Fruit fly (Drosophila melanogaster): ENCODE results near the gene CG4960.
A peak's percentile ranks its signal among the peaks of the same experiment; 100 is the strongest.

CG4960 gene

DNA sequence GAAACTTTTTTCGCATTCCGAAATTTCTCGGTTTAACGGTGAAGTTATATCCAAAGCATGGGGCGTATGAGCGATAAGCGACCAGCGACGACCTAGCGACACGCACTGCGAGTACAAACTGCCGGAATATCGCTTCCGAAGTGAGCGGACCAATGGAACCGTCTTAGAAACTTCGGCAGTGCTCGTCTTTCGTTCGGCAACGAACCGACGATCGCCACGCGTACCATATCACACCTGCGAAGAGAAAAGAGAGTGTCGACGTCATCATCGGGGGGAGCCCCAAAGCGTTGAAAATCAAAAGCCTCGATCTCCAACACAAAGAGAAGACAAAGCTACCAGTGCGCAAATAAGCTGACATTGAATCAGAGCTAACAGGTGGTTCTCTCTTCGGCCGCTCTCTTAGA is 46.7 kb downstream of the CG4960 start, which contains the start of gene LpR2 (continued):
- no peak for TF ChIP-seq CG34406 (GFP tag; optimal IDR thresholded peaks at IDR 0.05)
- peak; percentile 7 for TF ChIP-seq CG7368 (GFP tag; optimal IDR thresholded peaks at IDR 0.05)
- TF ChIP-seq CG3919 (GFP tag; optimal IDR thresholded peaks at IDR 0.05): no peak
- peak; percentile 13 for TF ChIP-seq CG9139 (GFP tag; optimal IDR thresholded peaks at IDR 0.05)
- no peak for TF ChIP-seq acj6 (GFP tag; optimal IDR thresholded peaks at IDR 0.05)
- peak; percentile 1 for TF ChIP-seq Blimp-1 (GFP tag; optimal IDR thresholded peaks at IDR 0.05)
- no peak for TF ChIP-seq CG4318 (GFP tag; optimal IDR thresholded peaks at IDR 0.05)
- peak; percentile 95 for TF ChIP-seq CG1621 (tag; optimal IDR thresholded peaks at IDR 0.05)

dm6 chr3R:25739727-25740126 is 47.4 kb downstream of the CG4960 start:
- TF ChIP-seq Hr38 (GFP tag; optimal IDR thresholded peaks at IDR 0.05) (no peak), Hr39 (GFP tag; optimal IDR thresholded peaks at IDR 0.05) (no peak), CG10669 (GFP tag; optimal IDR thresholded peaks at IDR 0.05) (no peak)

DNA sequence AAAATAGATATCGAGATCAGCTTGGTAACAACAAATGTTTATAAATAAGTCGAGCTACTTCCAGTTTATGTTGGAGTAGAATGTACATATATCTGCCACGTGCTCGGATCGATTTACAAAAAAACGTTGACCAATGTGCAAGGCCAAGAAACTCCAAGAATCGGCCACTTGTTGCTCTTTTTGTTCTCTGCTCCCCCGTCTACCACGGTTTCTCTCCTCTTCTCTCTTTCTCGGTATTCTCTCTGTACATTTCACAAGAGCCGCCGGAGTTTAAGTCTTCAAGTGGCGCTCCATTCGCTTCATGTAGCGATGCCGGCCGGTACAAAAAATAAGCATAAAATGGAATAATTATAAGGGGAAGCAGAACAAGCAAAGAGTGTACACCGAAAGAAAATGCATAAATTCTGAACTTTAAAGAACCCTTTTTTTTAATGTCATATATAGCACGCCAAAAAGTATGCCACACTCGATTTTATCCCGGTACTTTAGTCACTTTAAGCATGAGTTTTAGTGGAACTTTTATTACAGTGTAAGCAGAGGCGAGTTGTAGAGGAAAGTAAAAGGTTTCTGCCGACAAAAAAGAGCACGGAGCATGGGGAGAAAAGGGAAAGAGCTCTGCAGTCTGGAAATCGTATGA is 49.2 kb downstream of the CG4960 start:
- TF ChIP-seq fd59A (GFP tag; optimal IDR thresholded peaks at IDR 0.05) (peak; percentile 99), fkh (GFP tag; optimal IDR thresholded peaks at IDR 0.05) (peak; percentile 49), CG32006 (GFP tag; optimal IDR thresholded peaks at IDR 0.05) (peak; percentile 98), Hr39 (GFP tag; optimal IDR thresholded peaks at IDR 0.05) (peak; percentile 99), CG10631 (GFP tag; optimal IDR thresholded peaks at IDR 0.05) (peak; percentile 99), CG34406 (GFP tag; optimal IDR thresholded peaks at IDR 0.05) (peak; percentile 99), CG31627 (GFP tag; optimal IDR thresholded peaks at IDR 0.05) (peak; percentile 99), CG1621 (tag; optimal IDR thresholded peaks at IDR 0.05) (peak; percentile 99), CG11902 (GFP tag; optimal IDR thresholded peaks at IDR 0.05) (peak; percentile 99), CG3919 (GFP tag; optimal IDR thresholded peaks at IDR 0.05) (peak; percentile 100), topi (GFP tag; optimal IDR thresholded peaks at IDR 0.05) (peak; percentile 99), Hr4 (GFP tag; optimal IDR thresholded peaks at IDR 0.05) (peak; percentile 97), CG6808 (GFP tag; optimal IDR thresholded peaks at IDR 0.05) (peak; percentile 98), cyc (GFP tag; optimal IDR thresholded peaks at IDR 0.05) (peak; percentile 99), net (GFP tag; optimal IDR thresholded peaks at IDR 0.05) (peak; percentile 99), esn (GFP tag; optimal IDR thresholded peaks at IDR 0.05) (peak; percentile 99), CG6854 (GFP tag; optimal IDR thresholded peaks at IDR 0.05) (peak; percentile 98), Sox102F (GFP tag; optimal IDR thresholded peaks at IDR 0.05) (peak; percentile 99), eg (GFP tag; IDR thresholded peaks at IDR 0.05) (peak; percentile 98), spab (GFP tag; optimal IDR thresholded peaks at IDR 0.05) (peak; percentile 99), Ets96B (tag; optimal IDR thresholded peaks at IDR 0.05) (peak; percentile 100), CG11762 (GFP tag; optimal IDR thresholded peaks at IDR 0.05; ENCODE audit: insufficient read depth) (peak; percentile 99), svp (GFP tag) (peak; percentile 100), Eip93F (GFP tag; optimal IDR thresholded peaks at IDR 0.05) (peak; percentile 98), Blimp-1 (GFP tag; optimal IDR thresholded peaks at IDR 0.05) (peak; percentile 100), achi (GFP tag; optimal IDR thresholded peaks at IDR 0.05) (peak; percentile 99), dsx (GFP tag; optimal IDR thresholded peaks at IDR 0.05; ENCODE audit: poor library complexity, severe bottlenecking) (peak; percentile 98), Met (GFP tag; optimal IDR thresholded peaks at IDR 0.05) (peak; percentile 99), CG3032 (tag; optimal IDR thresholded peaks at IDR 0.05) (peak; percentile 99), CG9139 (GFP tag; optimal IDR thresholded peaks at IDR 0.05) (peak; percentile 98), CG8319 (GFP tag; optimal IDR thresholded peaks at IDR 0.05) (peak; percentile 99), CG10669 (GFP tag; optimal IDR thresholded peaks at IDR 0.05) (peak; percentile 99), pdm3 (GFP tag; optimal IDR thresholded peaks at IDR 0.05) (peak; percentile 99), Lpt (GFP tag; optimal IDR thresholded peaks at IDR 0.05) (peak; percentile 98), CG6792 (GFP tag; optimal IDR thresholded peaks at IDR 0.05) (peak; percentile 99), ss (GFP tag; optimal IDR thresholded peaks at IDR 0.05) (peak; percentile 98 to 99), vri (GFP tag; optimal IDR thresholded peaks at IDR 0.05) (peak; percentile 97), CG6163 (GFP tag; IDR thresholded peaks at IDR 0.05) (peak; percentile 99), Eip78C (GFP tag) (peak; percentile 100), CG16779 (tag; optimal IDR thresholded peaks at IDR 0.05) (peak; percentile 97), CG7368 (GFP tag; optimal IDR thresholded peaks at IDR 0.05) (peak; percentile 99), CG11294 (GFP tag; IDR thresholded peaks at IDR 0.05) (peak; percentile 96)

All from whole organism, prepupa.